Worm (Caenorhabditis elegans) whole organism, young adult: Measurements from ENCODE around the gene D1044.4.

Source experiments
- B0261.1 ChIP-seq: sonication (generic microtip); optimal IDR thresholded peaks from 2 replicates; lab custom pipeline; 2016; ENCODE audit warnings: mild to moderate bottlenecking, missing genetic modification characterization, moderate library complexity, missing compliant biosample characterization
- B0336.3 ChIP-seq: fragments of 200-800 bp; sonication (Bioruptor generic); IDR thresholded peaks from 2 replicates; pipeline ENCODE4 v1.3.6; 2022; ENCODE audit warnings: missing genetic modification characterization, missing compliant biosample characterization
- C17E4.6 ChIP-seq: fragments of 200-800 bp; sonication (Bioruptor generic); IDR thresholded peaks from 2 replicates; pipeline ENCODE4 v1.3.6; 2022; ENCODE audit warnings: missing genetic modification reagents, missing genetic modification characterization, missing compliant biosample characterization
- F22D6.2 ChIP-seq: sonication (generic microtip); optimal IDR thresholded peaks from 2 replicates; lab custom pipeline; 2016; ENCODE audit warnings: mild to moderate bottlenecking, missing genetic modification characterization, missing compliant biosample characterization
- F39B2.1 ChIP-seq: fragments of 200-800 bp; sonication (Bioruptor generic); IDR thresholded peaks from 2 replicates; pipeline ENCODE4 v1.3.6; 2022; ENCODE audit warnings: missing genetic modification reagents, missing genetic modification characterization, missing compliant biosample characterization
- F49E8.2 ChIP-seq: sonication (generic microtip); optimal IDR thresholded peaks from 3 replicates; lab custom pipeline; 2017; ENCODE audit warnings: missing genetic modification characterization, mild to moderate bottlenecking, missing compliant biosample characterization, antibody characterized with exemption, moderate library complexity; ENCODE audit not compliant: insufficient read depth
- F52B5.7 ChIP-seq: sonication (generic microtip); optimal IDR thresholded peaks from 2 replicates; lab custom pipeline; 2016; ENCODE audit warnings: mild to moderate bottlenecking, missing genetic modification characterization, missing compliant biosample characterization
- F55B11.4 ChIP-seq: sonication (generic microtip); optimal IDR thresholded peaks from 2 replicates; lab custom pipeline; 2016; ENCODE audit warnings: missing compliant biosample characterization, missing genetic modification characterization, borderline replicate concordance; ENCODE audit not compliant: insufficient read depth
- F57C9.4 ChIP-seq: sonication (generic microtip); optimal IDR thresholded peaks from 2 replicates; lab custom pipeline; 2017; ENCODE audit warnings: mild to moderate bottlenecking, missing genetic modification characterization, missing compliant biosample characterization
- K12H6.12 ChIP-seq: fragments of 200-800 bp; sonication (Bioruptor generic); optimal IDR thresholded peaks from 2 replicates; lab custom pipeline; 2018; ENCODE audit warnings: mild to moderate bottlenecking, missing genetic modification characterization, missing compliant biosample characterization
- T07F8.4 ChIP-seq: sonication (generic microtip); optimal IDR thresholded peaks from 2 replicates; lab custom pipeline; 2016; ENCODE audit warnings: mild to moderate bottlenecking, missing genetic modification characterization, moderate library complexity, missing compliant biosample characterization
- Y56A3A.18 ChIP-seq: fragments of 200-800 bp; sonication (Bioruptor generic); IDR thresholded peaks from 2 replicates; pipeline ENCODE4 v1.3.6; 2022; ENCODE audit warnings: missing genetic modification reagents, missing genetic modification characterization, missing compliant biosample characterization
- Y79H2A.3 ChIP-seq: fragments of 200-800 bp; sonication (Bioruptor generic); conservative IDR thresholded peaks from 2 replicates; pipeline ENCODE4 v1.3.6; 2022; ENCODE audit warnings: missing genetic modification reagents, missing genetic modification characterization, missing compliant biosample characterization
- Y95B8A.8 ChIP-seq: fragments of 200-800 bp; sonication (Bioruptor generic); IDR thresholded peaks from 2 replicates; pipeline ENCODE4 v1.3.6; 2022; ENCODE audit warnings: missing genetic modification reagents, missing genetic modification characterization, missing compliant biosample characterization
- ZK185.1 ChIP-seq: sonication (generic microtip); optimal IDR thresholded peaks from 2 replicates; lab custom pipeline; 2016; ENCODE audit warnings: mild to moderate bottlenecking, missing genetic modification characterization, missing compliant biosample characterization; ENCODE audit not compliant: poor library complexity, severe bottlenecking
- akir-1 ChIP-seq: fragments of 200-800 bp; sonication (Bioruptor generic); optimal IDR thresholded peaks from 2 replicates; lab custom pipeline; 2018; ENCODE audit warnings: mild to moderate bottlenecking, missing genetic modification characterization, moderate library complexity, missing compliant biosample characterization
- ama-1 ChIP-seq, 3 experiments: fragments of 150-350 bp in 1 of 3; sonication (generic microtip) in 2 of 3; optimal IDR thresholded peaks; 2 replicates each; lab custom pipeline; 2014 to 2018; ENCODE audit warnings: missing biosample characterization in 2 of 3, missing genetic modification characterization in 2 of 3, missing genetic modification reagents in 2 of 3
- aptf-3 ChIP-seq: fragments of 200-800 bp; sonication (Bioruptor generic); IDR thresholded peaks from 2 replicates; pipeline ENCODE4 v1.3.6; 2022; ENCODE audit warnings: missing genetic modification characterization, missing compliant biosample characterization
- attf-5 ChIP-seq: fragments of 200-800 bp; sonication (Bioruptor generic); optimal IDR thresholded peaks from 2 replicates; lab custom pipeline; 2018; ENCODE audit warnings: mild to moderate bottlenecking, missing genetic modification characterization, missing compliant biosample characterization
- ceh-58 ChIP-seq: fragments of 200-800 bp; sonication (Bioruptor generic); IDR thresholded peaks from 2 replicates; pipeline ENCODE4 v1.3.6; 2022; ENCODE audit warnings: missing genetic modification characterization, missing compliant biosample characterization
- ceh-79 ChIP-seq: sonication (generic microtip); optimal IDR thresholded peaks from 2 replicates; lab custom pipeline; 2017; ENCODE audit warnings: mild to moderate bottlenecking, missing genetic modification characterization, missing compliant biosample characterization
- dpff-1 ChIP-seq: sonication (generic microtip); optimal IDR thresholded peaks from 2 replicates; lab custom pipeline; 2017; ENCODE audit warnings: mild to moderate bottlenecking, missing genetic modification characterization, missing compliant biosample characterization
- egl-18 ChIP-seq: fragments of 200-800 bp; sonication (Bioruptor generic); IDR thresholded peaks from 2 replicates; pipeline ENCODE4 v1.3.6; 2022; ENCODE audit warnings: missing genetic modification reagents, missing genetic modification characterization, missing compliant biosample characterization
- egl-44 ChIP-seq: fragments of 200-800 bp; sonication (Bioruptor generic); IDR thresholded peaks from 2 replicates; pipeline ENCODE4 v1.3.6; 2022; ENCODE audit warnings: missing genetic modification reagents, missing genetic modification characterization, missing compliant biosample characterization
- egrh-3 ChIP-seq: fragments of 200-800 bp; sonication (Bioruptor generic); IDR thresholded peaks from 2 replicates; pipeline ENCODE4 v1.3.6; 2022; ENCODE audit warnings: missing genetic modification reagents, missing genetic modification characterization, missing compliant biosample characterization
- ekl-4 ChIP-seq: fragments of 200-800 bp; sonication (Bioruptor generic); IDR thresholded peaks from 2 replicates; pipeline ENCODE4 v1.3.6; 2022; ENCODE audit warnings: missing genetic modification reagents, missing genetic modification characterization, missing compliant biosample characterization
- fkh-3 ChIP-seq: sonication (generic microtip); optimal IDR thresholded peaks from 2 replicates; lab custom pipeline; 2016; ENCODE audit warnings: mild to moderate bottlenecking, missing genetic modification characterization, missing compliant biosample characterization
- him-1 ChIP-seq: sonication (generic microtip); optimal IDR thresholded peaks from 2 replicates; lab custom pipeline; 2016; ENCODE audit warnings: missing genotype, missing genetic modification reagents, missing genetic modification characterization, missing compliant biosample characterization
- hlh-12 ChIP-seq: sonication (generic microtip); optimal IDR thresholded peaks from 2 replicates; lab custom pipeline; 2016; ENCODE audit warnings: missing genetic modification characterization, missing compliant biosample characterization
- hlh-26 ChIP-seq: fragments of 200-800 bp; sonication (Bioruptor generic); conservative IDR thresholded peaks from 2 replicates; pipeline ENCODE4 v1.3.6; 2022; ENCODE audit warnings: missing genetic modification reagents, missing genetic modification characterization, missing compliant biosample characterization
- hmg-1.2 ChIP-seq: fragments of 200-800 bp; sonication (Bioruptor generic); IDR thresholded peaks from 2 replicates; pipeline ENCODE4 v1.3.6; 2022; ENCODE audit warnings: missing genetic modification reagents, missing genetic modification characterization, missing compliant biosample characterization
- lag-1 ChIP-seq: fragments of 200-800 bp; sonication (Bioruptor generic); IDR thresholded peaks from 2 replicates; pipeline ENCODE4 v1.3.6; 2022; ENCODE audit warnings: missing genetic modification reagents, missing genetic modification characterization, missing compliant biosample characterization
- let-526 ChIP-seq: fragments of 200-800 bp; sonication (Bioruptor generic); IDR thresholded peaks from 2 replicates; pipeline ENCODE4 v1.3.6; 2022; ENCODE audit warnings: missing genetic modification reagents, missing genetic modification characterization, missing compliant biosample characterization
- let-607 ChIP-seq, 2 experiments: fragments of 200-800 bp in 1 of 2; sonication (Bioruptor generic) in 1 of 2; sonication (generic microtip) in 1 of 2; optimal IDR thresholded peaks; 2 replicates each; lab custom pipeline; 2016 to 2018; ENCODE audit warnings: mild to moderate bottlenecking in 2 of 2, missing compliant biosample characterization in 2 of 2, missing genetic modification characterization in 2 of 2, moderate library complexity in 2 of 2, missing genotype in 1 of 2
- lin-54 ChIP-seq: fragments of 200-800 bp; sonication (Bioruptor generic); optimal IDR thresholded peaks from 2 replicates; lab custom pipeline; 2018; ENCODE audit warnings: mild to moderate bottlenecking, missing genetic modification characterization, missing compliant biosample characterization
- lir-1 ChIP-seq: fragments of 200-800 bp; sonication (Bioruptor generic); conservative IDR thresholded peaks from 2 replicates; pipeline ENCODE4 v1.3.6; 2022; ENCODE audit warnings: missing genetic modification reagents, missing genetic modification characterization, missing compliant biosample characterization
- lsl-1 ChIP-seq: fragments of 200-800 bp; sonication (Bioruptor generic); optimal IDR thresholded peaks from 2 replicates; lab custom pipeline; 2018; ENCODE audit warnings: mild to moderate bottlenecking, missing genetic modification characterization, moderate library complexity, missing compliant biosample characterization
- madf-6 ChIP-seq: fragments of 200-800 bp; sonication (Bioruptor generic); IDR thresholded peaks from 2 replicates; pipeline ENCODE4 v1.3.6; 2022; ENCODE audit warnings: missing genetic modification reagents, missing genetic modification characterization, missing compliant biosample characterization
- nhr-27 ChIP-seq: fragments of 200-800 bp; sonication (Bioruptor generic); optimal IDR thresholded peaks from 2 replicates; lab custom pipeline; 2018; ENCODE audit warnings: mild to moderate bottlenecking, missing genetic modification characterization, moderate library complexity, missing compliant biosample characterization
- nhr-80 ChIP-seq: sonication (generic microtip); optimal IDR thresholded peaks from 2 replicates; lab custom pipeline; 2016; ENCODE audit warnings: missing genetic modification characterization, missing compliant biosample characterization
- pha-4 ChIP-seq: fragments of 150-350 bp; sonication (generic microtip); optimal IDR thresholded peaks from 2 replicates; lab custom pipeline; 2014; ENCODE audit warnings: missing biosample characterization, missing genetic modification reagents, missing genetic modification characterization
- rcor-1 ChIP-seq: fragments of 200-800 bp; sonication (Bioruptor generic); IDR thresholded peaks from 2 replicates; pipeline ENCODE4 v1.3.6; 2022; ENCODE audit warnings: missing genetic modification reagents, missing genetic modification characterization, missing compliant biosample characterization
- rec-8 ChIP-seq, 2 experiments: sonication (generic microtip); optimal IDR thresholded peaks; 2 replicates each; lab custom pipeline; 2016; ENCODE audit warnings: mild to moderate bottlenecking in 2 of 2, missing genetic modification characterization in 2 of 2, missing genetic modification reagents in 2 of 2, missing genotype in 2 of 2, missing biosample characterization in 1 of 2, missing compliant biosample characterization in 1 of 2, moderate library complexity in 1 of 2
- rpc-1 ChIP-seq, 2 experiments: fragments of 150-350 bp in 1 of 2; sonication (generic microtip) in 1 of 2; optimal IDR thresholded peaks; 2 replicates each; lab custom pipeline; 2014 to 2018; ENCODE audit warnings: missing biosample characterization in 1 of 2, missing genetic modification characterization in 1 of 2, missing genetic modification reagents in 1 of 2, missing genotype in 1 of 2
- sptf-2 ChIP-seq: fragments of 200-800 bp; sonication (Bioruptor generic); optimal IDR thresholded peaks from 2 replicates; lab custom pipeline; 2018; ENCODE audit warnings: mild to moderate bottlenecking, missing genetic modification characterization, missing compliant biosample characterization
- xnd-1 ChIP-seq: sonication (generic microtip); optimal IDR thresholded peaks from 2 replicates; lab custom pipeline; 2016; ENCODE audit warnings: missing genotype, missing genetic modification reagents, missing genetic modification characterization, missing compliant biosample characterization
- ztf-25 ChIP-seq: fragments of 200-800 bp; sonication (Bioruptor generic); IDR thresholded peaks from 2 replicates; pipeline ENCODE4 v1.3.6; 2022; ENCODE audit warnings: missing genetic modification reagents, missing genetic modification characterization, missing compliant biosample characterization

Gene D1044.4

DNA sequence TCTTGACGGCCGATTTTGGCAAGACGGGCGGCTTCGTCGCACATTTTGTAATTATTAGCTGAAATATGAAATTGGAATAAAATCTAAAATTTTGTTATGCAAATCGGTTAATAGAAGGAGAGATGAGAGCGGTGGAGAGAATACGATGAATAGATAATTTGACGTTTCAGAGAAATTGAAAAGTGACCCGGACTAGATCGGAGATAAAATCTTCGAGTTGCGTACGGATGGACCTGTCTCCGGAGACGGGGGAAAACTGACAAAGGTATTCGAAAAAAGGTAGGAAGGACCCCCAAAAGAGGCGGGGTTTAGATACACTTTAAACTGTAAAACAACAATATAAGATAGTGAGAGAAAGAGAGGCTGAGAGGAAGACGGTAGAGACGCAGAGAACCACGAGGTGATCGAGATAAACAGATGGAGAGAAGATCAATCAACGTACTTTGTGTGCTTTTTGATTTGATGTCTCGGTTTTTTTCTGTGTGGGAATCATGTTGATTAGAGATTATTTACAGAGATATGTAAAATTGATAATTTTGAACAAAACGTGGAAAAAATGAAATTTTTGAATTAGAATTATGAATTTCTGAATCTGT is 30.3 kb upstream of the D1044.4 start, which contains the start of gene F09F7.6 (continued):
- TF ChIP-seq F52B5.7 (tag; lab: Kevin White, UChicago) (no peak), egl-44 (GFP tag; lab: Robert Waterston, UW) (no peak), him-1 (no peak), ekl-4 (GFP tag; lab: Robert Waterston, UW) (no peak), lir-1 (0 out of 2 replicates have a peak, but pooled peaks have one; percentile 23), Y56A3A.18 (GFP tag; lab: Robert Waterston, UW) (no peak), B0336.3 (GFP tag; lab: Robert Waterston, UW) (no peak), hlh-12 (tag; lab: Kevin White, UChicago) (no peak), rcor-1 (no peak), nhr-27 (tag; lab: Kevin White, UChicago) (no peak), F22D6.2 (tag; lab: Kevin White, UChicago) (no peak), lsl-1 (GFP tag; lab: Kevin White, UChicago) (no peak), hmg-1.2 (GFP tag; lab: Robert Waterston, UW) (peak; percentile 52), dpff-1 (tag; lab: Kevin White, UChicago) (no peak), fkh-3 (tag; lab: Kevin White, UChicago) (no peak), ceh-58 (GFP tag; lab: Robert Waterston, UW) (no peak), lin-54 (GFP tag; lab: Kevin White, UChicago) (no peak), attf-5 (GFP tag; lab: Kevin White, UChicago) (peak; percentile 38), egrh-3 (no peak), ama-1 (optimal IDR thresholded peaks at IDR 0.05; lab: Kevin White, UChicago) (peak; percentile 61), ama-1 (GFP tag; optimal IDR thresholded peaks at IDR 0.05; lab: Kevin White, UChicago) (no peak), Y95B8A.8 (GFP tag; lab: Robert Waterston, UW) (no peak), K12H6.12 (tag; lab: Kevin White, UChicago) (peak; percentile 62), ZK185.1 (tag; lab: Kevin White, UChicago) (peak; percentile 1)
- TF ChIP-seq, all 124 proteins: peak for 19

- TF ChIP-seq ceh-79 (tag; lab: Kevin White, UChicago) (no peak), nhr-80 (tag; lab: Kevin White, UChicago) (no peak), Y79H2A.3 (peak; percentile 42; the same call in 1 of the 2 replicates), F55B11.4 (tag; lab: Kevin White, UChicago) (no peak), B0261.1 (tag; lab: Kevin White, UChicago) (no peak), rec-8 (tag; optimal IDR thresholded peaks at IDR 0.05; lab: Kevin White, UChicago) (no peak), rpc-1 (optimal IDR thresholded peaks at IDR 0.05; lab: Kevin White, UChicago) (no peak), rpc-1 (tag; optimal IDR thresholded peaks at IDR 0.05; lab: Kevin White, UChicago) (no peak), xnd-1 (tag; lab: Kevin White, UChicago) (no peak), hlh-26 (GFP tag; lab: Robert Waterston, UW) (no peak), ztf-25 (GFP tag; lab: Robert Waterston, UW) (no peak), F57C9.4 (tag; lab: Kevin White, UChicago) (no peak), B0336.3 (GFP tag; lab: Robert Waterston, UW) (peak; percentile 82), C17E4.6 (GFP tag; lab: Robert Waterston, UW) (no peak), T07F8.4 (no peak), let-607 (tag; optimal IDR thresholded peaks at IDR 0.05; lab: Kevin White, UChicago) (no peak), egl-18 (GFP tag; lab: Robert Waterston, UW) (no peak), let-526 (GFP tag; lab: Robert Waterston, UW) (0 out of 2 replicates have a peak, but pooled peaks have one; percentile 56), aptf-3 (no peak), F39B2.1 (GFP tag; lab: Robert Waterston, UW) (no peak), F49E8.2 (no peak), lag-1 (GFP tag; lab: Robert Waterston, UW) (no peak), sptf-2 (GFP tag; lab: Kevin White, UChicago) (no peak), madf-6 (GFP tag; lab: Robert Waterston, UW) (no peak), akir-1 (GFP tag; lab: Kevin White, UChicago) (no peak), pha-4 (tag; lab: Kevin White, UChicago) (no peak)
Measured at ce11 chrIII:5550844-5551243, 29.0 kb upstream of the D1044.4 start.
